Fruit fly (Drosophila melanogaster) Kc167 (cell line): ENCODE data around the gene et.

Experiments used
- Myc ChIP-seq: fragments of >200 bp; optimal IDR thresholded peaks from 2 replicates; lab custom pipeline; 2017; ENCODE audit warnings: missing external identifiers
- Sin3A ChIP-seq: fragments of >200 bp; optimal IDR thresholded peaks from 2 replicates; lab custom pipeline; 2018; ENCODE audit warnings: missing external identifiers
- h ChIP-seq: fragments of >200 bp; optimal IDR thresholded peaks from 3 replicates; lab custom pipeline; 2018; ENCODE audit warnings: missing external identifiers
- insv ChIP-seq: fragments of >200 bp; optimal IDR thresholded peaks from 3 replicates; lab custom pipeline; 2018; ENCODE audit warnings: missing external identifiers
- psq ChIP-seq: fragments of >200 bp; optimal IDR thresholded peaks from 2 replicates; lab custom pipeline; 2017; ENCODE audit warnings: missing external identifiers
- ttk ChIP-seq: sonication (Bioruptor generic); optimal IDR thresholded peaks from 2 replicates; lab custom pipeline; 2017; ENCODE audit warnings: missing external identifiers

DNA sequence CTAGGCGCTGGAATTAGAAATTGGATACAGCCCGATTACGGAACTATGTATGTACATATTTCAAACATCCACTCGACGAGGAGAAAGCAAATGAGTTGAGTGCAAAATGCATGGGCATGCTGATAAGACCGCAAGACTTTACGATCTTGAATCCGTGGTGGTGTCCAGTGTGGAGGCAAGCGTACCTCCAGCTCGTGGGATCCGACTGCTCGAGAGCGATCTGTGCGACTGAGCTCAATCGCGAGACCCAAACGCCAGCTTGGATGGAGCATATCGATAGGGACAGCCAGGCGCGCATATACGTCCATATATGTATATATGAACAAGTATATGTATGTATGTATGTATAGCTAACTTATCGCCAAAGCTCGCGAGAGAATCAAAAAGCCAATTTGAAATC, at the start of gene et:
- TF ChIP-seq Myc (lab: Kevin White, UChicago) (no peak), h (no peak), insv (no peak), psq (lab: Kevin White, UChicago) (no peak), Sin3A (lab: Kevin White, UChicago) (no peak), ttk (lab: Kevin White, UChicago) (no peak)
